Worm (Caenorhabditis elegans): ENCODE measurements around the gene F23H11.7.

- TF ChIP-seq somi-1 (GFP tag; optimal IDR thresholded peaks at IDR 0.05) = no peak
- no peak for TF ChIP-seq unc-62 (GFP tag; optimal IDR thresholded peaks at IDR 0.05)
- no peak for TF ChIP-seq snpc-4 (GFP tag; optimal IDR thresholded peaks at IDR 0.05)
- no peak for TF ChIP-seq snpc-4 (tag; optimal IDR thresholded peaks at IDR 0.05)
- no peak for TF ChIP-seq bed-1 (GFP tag; IDR thresholded peaks at IDR 0.05)
- no peak for TF ChIP-seq pha-4 (tag; optimal IDR thresholded peaks at IDR 0.05)
- TF ChIP-seq F55B11.4 (tag; optimal IDR thresholded peaks at IDR 0.05; ENCODE audit: borderline replicate concordance, insufficient read depth) = no peak
- TF ChIP-seq pbrm-1 (GFP tag; IDR thresholded peaks at IDR 0.05) = no peak
- TF ChIP-seq lin-35 (GFP tag; optimal IDR thresholded peaks at IDR 0.05) = peak in 1 of 3 experiments; percentile 39
- no peak for TF ChIP-seq ceh-27 (GFP tag; optimal IDR thresholded peaks at IDR 0.05)
- no peak for TF ChIP-seq K11D2.4 (GFP tag; IDR thresholded peaks at IDR 0.05)
Observed at ce11 chrIII:901600-902250, 17.5 kb downstream of the F23H11.7 start.
